Fruit fly (Drosophila melanogaster) whole organism, adult: ENCODE results near the gene CG10492.

Source experiments
- CG11617 ChIP-seq: fragments of 200-800 bp; sonication (Bioruptor generic); optimal IDR thresholded peaks from 2 replicates; lab custom pipeline; 2017; ENCODE audit warnings: mild to moderate bottlenecking, missing biosample characterization, missing genetic modification reagents, missing genetic modification characterization
- CG12768 ChIP-seq: fragments of 200-800 bp; sonication (Bioruptor generic); optimal IDR thresholded peaks from 2 replicates; lab custom pipeline; 2017; ENCODE audit warnings: missing biosample characterization, missing genetic modification characterization, mild to moderate bottlenecking, moderate library complexity, missing genetic modification reagents
- CG14711 ChIP-seq: fragments of 200-800 bp; sonication (Bioruptor generic); optimal IDR thresholded peaks from 2 replicates; lab custom pipeline; 2018; ENCODE audit warnings: missing biosample characterization, mild to moderate bottlenecking, missing genetic modification characterization, moderate library complexity
- CG1620 ChIP-seq: fragments of 200-800 bp; sonication (Bioruptor generic); optimal IDR thresholded peaks from 2 replicates; lab custom pipeline; 2016; ENCODE audit warnings: missing biosample characterization, missing genetic modification characterization
- CG33017 ChIP-seq: fragments of 200-800 bp; sonication (Bioruptor generic); optimal IDR thresholded peaks from 2 replicates; lab custom pipeline; 2018; ENCODE audit warnings: missing biosample characterization, mild to moderate bottlenecking, missing genetic modification characterization, moderate library complexity
- CG5204 ChIP-seq: fragments of 200-800 bp; sonication (Bioruptor generic); optimal IDR thresholded peaks from 2 replicates; lab custom pipeline; 2016; ENCODE audit warnings: missing biosample characterization, missing genetic modification characterization
- CG7045 ChIP-seq: fragments of 200-800 bp; sonication (Bioruptor generic); optimal IDR thresholded peaks from 2 replicates; lab custom pipeline; 2017; ENCODE audit warnings: missing biosample characterization, mild to moderate bottlenecking, missing genetic modification characterization
- CG7101 ChIP-seq: fragments of 200-800 bp; sonication (Bioruptor generic); optimal IDR thresholded peaks from 2 replicates; lab custom pipeline; 2018; ENCODE audit warnings: missing biosample characterization, mild to moderate bottlenecking, missing genetic modification characterization, moderate library complexity
- Clk ChIP-seq: fragments of 200-800 bp; sonication (Bioruptor generic); optimal IDR thresholded peaks from 2 replicates; lab custom pipeline; 2017; ENCODE audit warnings: missing biosample characterization, missing genetic modification characterization
- Crg-1 ChIP-seq: fragments of 200-800 bp; sonication (Bioruptor generic); optimal IDR thresholded peaks from 2 replicates; lab custom pipeline; 2016; ENCODE audit warnings: missing biosample characterization, missing genetic modification characterization
- Hr96 ChIP-seq: fragments of 200-800 bp; sonication (Bioruptor generic); optimal IDR thresholded peaks from 2 replicates; lab custom pipeline; 2016; ENCODE audit warnings: missing biosample characterization, missing genetic modification characterization
- Mnt ChIP-seq: fragments of 200-800 bp; sonication (Bioruptor generic); optimal IDR thresholded peaks from 2 replicates; lab custom pipeline; 2016; ENCODE audit warnings: missing biosample characterization, mild to moderate bottlenecking, missing genetic modification characterization
- bab1 ChIP-seq: fragments of 200-800 bp; sonication (Bioruptor generic); optimal IDR thresholded peaks from 3 replicates; lab custom pipeline; 2019; ENCODE audit warnings: missing biosample characterization, mild to moderate bottlenecking, missing genetic modification characterization, moderate library complexity
- cic ChIP-seq: fragments of 200-800 bp; sonication (Bioruptor generic); optimal IDR thresholded peaks from 2 replicates; lab custom pipeline; 2017; ENCODE audit warnings: missing biosample characterization, mild to moderate bottlenecking, missing genetic modification characterization, moderate library complexity
- cnc ChIP-seq, 2 experiments: fragments of >200 bp; optimal IDR thresholded peaks; 2 replicates each; lab custom pipeline; 2017
- kay ChIP-seq: fragments of 200-800 bp; sonication (Bioruptor generic); peaks from one replicate; lab custom pipeline; 2016; ENCODE audit warnings: missing biosample characterization, missing genetic modification characterization, borderline replicate concordance
- ovo ChIP-seq: fragments of 200-800 bp; sonication (Bioruptor generic); optimal IDR thresholded peaks from 2 replicates; lab custom pipeline; 2016; ENCODE audit warnings: missing biosample characterization, missing genetic modification characterization
- pad ChIP-seq: fragments of 200-800 bp; sonication (Bioruptor generic); optimal IDR thresholded peaks from 3 replicates; lab custom pipeline; 2017; ENCODE audit warnings: missing biosample characterization, missing genetic modification characterization, mild to moderate bottlenecking, moderate library complexity, missing genetic modification reagents
- tj ChIP-seq: fragments of 200-800 bp; sonication (Bioruptor generic); optimal IDR thresholded peaks from 3 replicates; lab custom pipeline; 2017; ENCODE audit warnings: missing biosample characterization, mild to moderate bottlenecking, missing genetic modification characterization, moderate library complexity
- toe ChIP-seq: fragments of 200-800 bp; sonication (Bioruptor generic); optimal IDR thresholded peaks from 2 replicates; lab custom pipeline; 2016; ENCODE audit warnings: missing biosample characterization, missing genetic modification characterization

The CG10492 gene

DNA sequence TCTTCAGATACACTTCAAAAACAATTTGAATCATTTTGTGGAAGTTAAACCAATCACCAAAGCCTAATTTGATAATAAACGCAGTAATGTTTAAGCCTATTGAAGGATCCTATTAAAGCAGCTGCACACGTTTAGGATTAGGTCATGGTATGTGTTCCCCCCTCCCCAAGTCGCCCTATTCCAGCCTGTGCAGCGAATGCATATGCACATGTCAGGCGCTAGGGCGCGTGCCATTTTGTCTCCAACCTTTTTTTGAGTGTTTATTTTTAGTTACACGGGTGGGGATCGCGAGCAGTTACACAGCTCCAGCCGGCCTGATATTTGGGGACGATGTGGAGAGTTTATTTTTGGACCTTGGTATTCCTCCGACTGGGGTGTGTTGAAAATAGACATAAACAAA is 16.9 kb upstream of the CG10492 start:
- TF ChIP-seq CG5204 = no peak
- TF ChIP-seq CG7101 (tag; lab: Kevin White, UChicago) = no peak
- no peak for TF ChIP-seq cnc (optimal IDR thresholded peaks at IDR 0.05; lab: Kevin White, UChicago)
- TF ChIP-seq ovo (GFP tag; lab: Kevin White, UChicago) = no peak
- no peak for TF ChIP-seq CG7045 (GFP tag; lab: Kevin White, UChicago)

DNA sequence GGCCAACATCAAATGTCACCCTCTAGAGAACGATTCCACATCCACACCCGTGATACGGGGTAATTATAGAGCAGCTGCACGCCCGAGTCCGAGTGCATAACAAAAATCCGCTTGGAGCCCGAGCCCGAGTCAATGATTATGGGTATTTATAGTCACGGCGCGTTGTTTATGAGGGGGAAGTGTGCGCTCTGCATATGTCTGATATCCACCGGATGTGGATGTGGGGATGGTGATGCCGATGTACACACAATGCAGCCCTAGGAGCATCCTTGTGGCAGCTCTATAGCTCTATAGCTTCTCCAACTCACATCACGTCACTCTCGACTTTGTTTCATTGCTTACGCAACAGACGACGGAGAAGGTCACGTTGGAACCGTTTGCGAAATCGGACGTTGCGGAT is 16.4 kb upstream of the CG10492 start:
- TF ChIP-seq CG7045 (GFP tag; lab: Kevin White, UChicago) = no peak
- no peak for TF ChIP-seq CG14711 (tag; lab: Kevin White, UChicago)

DNA sequence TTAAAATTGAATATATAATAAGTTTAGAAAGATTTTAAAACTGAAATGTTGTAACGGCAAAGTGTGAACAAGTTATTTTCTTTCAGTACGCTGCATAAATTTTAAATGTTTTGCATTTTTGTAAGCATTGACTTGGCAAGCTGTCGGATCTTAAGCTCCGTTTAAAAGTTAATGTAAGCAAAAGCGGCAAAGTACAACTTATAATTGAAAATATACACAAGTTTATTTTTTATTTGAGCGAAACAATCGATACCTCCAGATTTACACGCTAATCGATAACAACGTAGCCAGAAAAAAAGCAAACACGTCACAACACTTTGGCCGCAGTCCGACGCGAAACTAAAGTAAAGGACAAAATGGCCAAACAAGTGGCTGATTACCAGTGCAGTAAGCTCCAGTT is 12.3 kb upstream of the CG10492 start, which contains the start of gene Catsup:
Gene Catsup (plus strand): TSS at position 273 of the 400 bp plus-strand sequence.
- TF ChIP-seq bab1 (GFP tag; lab: Kevin White, UChicago) (peak; percentile 2), ovo (GFP tag; lab: Kevin White, UChicago) (no peak), CG33017 (tag; lab: Kevin White, UChicago) (no peak), CG7101 (tag; lab: Kevin White, UChicago) (no peak)

DNA sequence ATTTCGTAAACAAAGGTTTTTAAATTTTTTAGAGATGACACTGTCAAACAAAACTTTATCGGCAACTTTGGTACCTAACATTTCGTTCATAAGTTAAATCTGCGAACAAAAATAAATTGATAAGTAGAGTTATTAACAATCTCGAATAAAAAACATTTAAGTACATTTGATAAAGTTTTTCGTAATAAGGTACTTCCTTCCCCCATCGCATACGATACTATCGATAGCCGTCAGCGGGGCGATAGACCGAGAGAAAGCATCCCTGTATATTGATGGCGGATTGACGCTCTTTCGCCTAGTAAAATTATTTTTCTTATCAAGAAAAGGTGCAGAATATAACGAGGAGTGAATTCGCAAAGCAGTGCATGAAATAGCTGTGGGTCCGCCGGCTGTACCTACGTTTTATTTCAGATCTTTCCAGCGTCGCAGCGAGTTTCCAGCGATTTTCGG is 8.7 kb upstream of the CG10492 start, which contains the start of the genes Ttc19 and Acn:
Gene Ttc19 (minus strand): TSS at position 38 of the 450 bp plus-strand sequence.
Gene Acn (plus strand): TSS at position 245 of the 450 bp plus-strand sequence.
- TF ChIP-seq Clk (GFP tag; lab: Kevin White, UChicago) (peak; percentile 65), pad (peak; percentile 66), Hr96 (GFP tag; lab: Kevin White, UChicago) (peak; percentile 91), Mnt (GFP tag; lab: Kevin White, UChicago) (peak; percentile 79), toe (GFP tag; lab: Kevin White, UChicago) (peak; percentile 93), cic (peak; percentile 25), CG7101 (tag; lab: Kevin White, UChicago) (peak; percentile 89), cnc (optimal IDR thresholded peaks at IDR 0.05; lab: Kevin White, UChicago) (no peak), CG5204 (no peak), CG33017 (tag; lab: Kevin White, UChicago) (peak; percentile 75), bab1 (GFP tag; lab: Kevin White, UChicago) (peak; percentile 89), ovo (GFP tag; lab: Kevin White, UChicago) (peak; percentile 83), CG11617 (GFP tag; lab: Kevin White, UChicago) (peak; percentile 89), tj (GFP tag; lab: Kevin White, UChicago) (peak; percentile 66), Crg-1 (GFP tag; lab: Kevin White, UChicago) (peak; percentile 84), CG14711 (tag; lab: Kevin White, UChicago) (peak; percentile 79), kay (GFP tag; lab: Kevin White, UChicago) (no peak), CG12768 (GFP tag; lab: Kevin White, UChicago) (peak; percentile 84), CG7045 (GFP tag; lab: Kevin White, UChicago) (peak; percentile 80), CG1620 (GFP tag; lab: Kevin White, UChicago) (peak; percentile 88)

DNA sequence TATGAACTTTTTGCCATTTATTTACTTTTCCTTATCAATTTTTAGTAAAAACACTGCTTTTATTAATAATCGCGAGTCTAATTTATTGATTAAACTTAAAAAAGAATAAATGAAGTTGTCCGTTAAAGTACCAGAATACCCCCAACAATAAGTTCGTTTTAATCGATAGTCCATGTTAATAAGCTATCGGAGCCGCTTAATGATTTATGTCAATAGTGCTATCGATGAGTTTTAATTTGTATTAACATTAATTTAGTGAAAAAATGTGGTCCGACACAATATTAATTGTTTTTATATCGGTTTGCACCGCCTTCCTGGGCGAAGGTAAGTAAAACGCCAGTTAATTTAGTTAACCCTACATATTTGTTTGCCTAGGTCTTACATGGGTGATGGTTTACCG is 5.0 kb upstream of the CG10492 start, which contains the start of gene CG10470:
Gene CG10470 (plus strand): TSS at position 165 of the 400 bp plus-strand sequence.
- TF ChIP-seq bab1 (GFP tag; lab: Kevin White, UChicago) = peak; percentile 71
- TF ChIP-seq Clk (GFP tag; lab: Kevin White, UChicago) = no peak
- TF ChIP-seq CG14711 (tag; lab: Kevin White, UChicago) = peak; percentile 31

DNA sequence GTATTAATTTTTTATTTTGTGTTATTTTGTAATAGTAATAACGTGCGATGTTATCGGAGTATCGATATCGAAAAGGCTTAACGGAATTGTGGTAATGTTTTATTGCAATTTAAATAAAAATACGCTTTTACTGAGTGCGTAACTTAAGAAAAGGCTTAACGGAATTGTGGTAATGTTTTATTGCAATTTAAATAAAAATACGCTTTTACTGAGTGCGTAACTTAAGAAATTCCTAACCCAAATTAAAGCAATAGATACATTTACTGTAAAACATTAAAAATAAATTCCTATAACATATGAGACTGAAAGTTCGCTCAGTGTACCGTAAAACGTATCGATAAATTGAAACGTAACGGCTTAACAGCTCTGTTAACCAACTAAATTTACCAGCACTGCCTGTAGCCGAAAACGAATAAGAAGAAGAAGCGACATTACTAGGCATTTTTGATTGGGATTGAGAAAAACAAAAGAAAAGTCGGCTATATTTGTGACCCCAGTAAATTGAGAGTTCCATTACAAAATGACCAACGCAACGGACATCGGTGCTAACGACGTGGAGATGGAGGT is 2.3 kb upstream of the CG10492 start, which contains the start of gene Rpn3:
Gene Rpn3 (plus strand): TSS at position 257 of the 567 bp plus-strand sequence.
- peak; percentile 84 for TF ChIP-seq bab1 (GFP tag; lab: Kevin White, UChicago)
- peak; percentile 60 for TF ChIP-seq tj (GFP tag; lab: Kevin White, UChicago)
- TF ChIP-seq CG33017 (tag; lab: Kevin White, UChicago) = peak; percentile 73
- TF ChIP-seq CG7101 (tag; lab: Kevin White, UChicago) = peak; percentile 83
- peak; percentile 62 for TF ChIP-seq Clk (GFP tag; lab: Kevin White, UChicago)
- TF ChIP-seq cnc (optimal IDR thresholded peaks at IDR 0.05; lab: Kevin White, UChicago) = peak; percentile 97 to 99
- no peak for TF ChIP-seq CG5204
- TF ChIP-seq CG14711 (tag; lab: Kevin White, UChicago) = peak; percentile 83
- TF ChIP-seq pad = peak; percentile 55
- no peak for TF ChIP-seq Hr96 (GFP tag; lab: Kevin White, UChicago)
- TF ChIP-seq CG7045 (GFP tag; lab: Kevin White, UChicago) = peak; percentile 56
- no peak for TF ChIP-seq toe (GFP tag; lab: Kevin White, UChicago)
- peak; percentile 72 for TF ChIP-seq CG1620 (GFP tag; lab: Kevin White, UChicago)
- no peak for TF ChIP-seq kay (GFP tag; lab: Kevin White, UChicago)
- TF ChIP-seq CG11617 (GFP tag; lab: Kevin White, UChicago) = peak; percentile 78
- peak; percentile 72 for TF ChIP-seq Crg-1 (GFP tag; lab: Kevin White, UChicago)
- peak; percentile 90 for TF ChIP-seq Mnt (GFP tag; lab: Kevin White, UChicago)
- no peak for TF ChIP-seq cic
- TF ChIP-seq ovo (GFP tag; lab: Kevin White, UChicago) = peak; percentile 29
- peak; percentile 51 for TF ChIP-seq CG12768 (GFP tag; lab: Kevin White, UChicago)
